Worm (Caenorhabditis elegans): Measurements from ENCODE around the gene srg-69.

DNA sequence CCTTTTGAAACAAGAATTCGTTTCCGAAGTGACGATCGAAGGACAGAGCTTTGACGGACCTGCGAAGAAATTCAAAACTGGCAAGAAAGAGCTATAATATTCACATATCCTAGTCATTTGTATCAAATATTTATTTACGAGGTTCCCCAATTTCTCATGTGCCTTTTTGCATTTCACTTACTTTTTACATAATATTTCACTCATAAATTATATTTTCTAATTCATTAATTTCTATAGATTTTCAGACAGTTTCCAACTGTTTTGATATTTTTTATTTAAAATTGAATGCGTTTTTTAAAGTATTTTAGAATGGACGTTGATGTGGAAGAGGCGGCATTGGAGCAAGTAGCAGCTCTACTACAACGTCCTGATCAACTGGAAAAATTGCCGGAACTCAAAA is 3.8 kb downstream of the srg-69 start, which contains the start of gene sec-6:
- no peak for TF ChIP-seq mep-1 (tag; optimal IDR thresholded peaks at IDR 0.05)
- TF ChIP-seq nhr-11 (tag; optimal IDR thresholded peaks at IDR 0.05), result no peak
- TF ChIP-seq nhr-76 (tag; optimal IDR thresholded peaks at IDR 0.05), result no peak
- no peak for TF ChIP-seq ces-1 (GFP tag; optimal IDR thresholded peaks at IDR 0.05)
- no peak for TF ChIP-seq pha-4 (GFP tag; IDR thresholded peaks at IDR 0.05)
- no peak for TF ChIP-seq pha-4 (tag; optimal IDR thresholded peaks at IDR 0.05)
- no peak for TF ChIP-seq zag-1 (tag; optimal IDR thresholded peaks at IDR 0.05)
- no peak for TF ChIP-seq ztf-11 (tag; optimal IDR thresholded peaks at IDR 0.05)
- TF ChIP-seq Y75B8A.6 (GFP tag; IDR thresholded peaks at IDR 0.05), result no peak
- TF ChIP-seq nhr-6 (tag; optimal IDR thresholded peaks at IDR 0.05), result no peak
- TF ChIP-seq fkh-10 (GFP tag; optimal IDR thresholded peaks at IDR 0.05), result no peak
- TF ChIP-seq lin-15B (tag; optimal IDR thresholded peaks at IDR 0.05), result no peak
- TF ChIP-seq saeg-2 (GFP tag; IDR thresholded peaks at IDR 0.05), result no peak
- TF ChIP-seq fos-1 (tag; optimal IDR thresholded peaks at IDR 0.05), result no peak
- no peak for TF ChIP-seq madf-9 (GFP tag; conservative IDR thresholded peaks at IDR 0.05)
